Worm (Caenorhabditis elegans): ENCODE data around the gene C35B1.3.

Gene C35B1.3

ce11 chrIV:4094364-4094763, 13.4 kb downstream of the C35B1.3 start:
- no peak for TF ChIP-seq die-1 (tag; optimal IDR thresholded peaks at IDR 0.05)
- no peak for TF ChIP-seq snpc-4 (GFP tag; optimal IDR thresholded peaks at IDR 0.05)
- no peak for TF ChIP-seq snpc-4 (tag; optimal IDR thresholded peaks at IDR 0.05)
- no peak for TF ChIP-seq lin-40 (tag; optimal IDR thresholded peaks at IDR 0.05)
- no peak for TF ChIP-seq efl-1 (GFP tag; optimal IDR thresholded peaks at IDR 0.05)
- TF ChIP-seq atf-7 (tag; optimal IDR thresholded peaks at IDR 0.05), result peak; percentile 62
- 0 out of 2 replicates have a peak, but pooled peaks have one; percentile 36 for TF ChIP-seq K11D2.4 (GFP tag; IDR thresholded peaks at IDR 0.05)
- TF ChIP-seq ceh-100 (GFP tag; IDR thresholded peaks at IDR 0.05), result no peak
- no peak for TF ChIP-seq Y95B8A.8 (GFP tag; IDR thresholded peaks at IDR 0.05)

- TF ChIP-seq Y56A3A.18 (GFP tag; IDR thresholded peaks at IDR 0.05) (no peak), ceh-40 (GFP tag; IDR thresholded peaks at IDR 0.05) (no peak), cebp-1 (GFP tag; IDR thresholded peaks at IDR 0.05) (no peak), cebp-1 (tag; optimal IDR thresholded peaks at IDR 0.05) (peak; percentile 67), Y53F4B.3 (GFP tag; IDR thresholded peaks at IDR 0.05) (no peak)
Measured at ce11 chrIV:4096940-4097339, 16.0 kb downstream of the C35B1.3 start.

- TF ChIP-seq snpc-3.4 (tag; optimal IDR thresholded peaks at IDR 0.05), result no peak
- no peak for TF ChIP-seq hlh-12 (tag; optimal IDR thresholded peaks at IDR 0.05)
- no peak for TF ChIP-seq mes-4 (tag; optimal IDR thresholded peaks at IDR 0.05)
- no peak for TF ChIP-seq F37B4.10 (GFP tag; IDR thresholded peaks at IDR 0.05)
- no peak for TF ChIP-seq lsy-27 (tag; optimal IDR thresholded peaks at IDR 0.05; ENCODE audit: borderline replicate concordance, insufficient read depth)
- TF ChIP-seq attf-5 (GFP tag; optimal IDR thresholded peaks at IDR 0.05), result no peak
- no peak for TF ChIP-seq pha-4 (tag; optimal IDR thresholded peaks at IDR 0.05)
- TF ChIP-seq T07F8.4 (tag; optimal IDR thresholded peaks at IDR 0.05), result no peak
- TF ChIP-seq mcd-1 (GFP tag; IDR thresholded peaks at IDR 0.05), result no peak
- no peak for TF ChIP-seq ceh-79 (tag; optimal IDR thresholded peaks at IDR 0.05)
- no peak for TF ChIP-seq akir-1 (GFP tag; optimal IDR thresholded peaks at IDR 0.05)
- TF ChIP-seq ztf-18 (tag; optimal IDR thresholded peaks at IDR 0.05), result no peak
- TF ChIP-seq sptf-2 (GFP tag; optimal IDR thresholded peaks at IDR 0.05), result no peak
- TF ChIP-seq mel-28 (tag; optimal IDR thresholded peaks at IDR 0.05; ENCODE audit: borderline replicate concordance), result no peak
- TF ChIP-seq B0261.1 (tag; optimal IDR thresholded peaks at IDR 0.05), result no peak
- no peak for TF ChIP-seq snpc-1.3 (tag; optimal IDR thresholded peaks at IDR 0.05; ENCODE audit: insufficient read depth)
- TF ChIP-seq egrh-3 (GFP tag; IDR thresholded peaks at IDR 0.05), result no peak
Measured at ce11 chrIV:4099773-4100172, 18.8 kb downstream of the C35B1.3 start.

ce11 chrIV:4102720-4103119, 21.8 kb downstream of the C35B1.3 start, which contains the start of gene ubc-1:
Gene ubc-1 (plus strand): TSS chrIV:4103020.
- TF ChIP-seq madf-10 (tag; optimal IDR thresholded peaks at IDR 0.05) (no peak), ama-1 (optimal IDR thresholded peaks at IDR 0.05) (no peak), ama-1 (GFP tag; optimal IDR thresholded peaks at IDR 0.05) (no peak), nhr-80 (tag; optimal IDR thresholded peaks at IDR 0.05) (no peak), tbp1 (GFP tag; optimal IDR thresholded peaks at IDR 0.05) (no peak), egl-18 (GFP tag; IDR thresholded peaks at IDR 0.05) (no peak), Y95B8A.8 (GFP tag; IDR thresholded peaks at IDR 0.05) (no peak), F37B4.10 (GFP tag; IDR thresholded peaks at IDR 0.05) (no peak), nfya-1 (tag; optimal IDR thresholded peaks at IDR 0.05; ENCODE audit: borderline replicate concordance, insufficient read depth) (no peak), madf-8 (GFP tag; conservative IDR thresholded peaks at IDR 0.05) (no peak), Y79H2A.3 (GFP tag; conservative IDR thresholded peaks at IDR 0.05) (no peak), ztf-18 (tag; optimal IDR thresholded peaks at IDR 0.05) (no peak), attf-6 (GFP tag; IDR thresholded peaks at IDR 0.05) (no peak), mes-4 (tag; optimal IDR thresholded peaks at IDR 0.05) (no peak), nhr-90 (tag; optimal IDR thresholded peaks at IDR 0.05) (no peak), B0261.1 (tag; optimal IDR thresholded peaks at IDR 0.05) (no peak), ztf-3 (GFP tag; optimal IDR thresholded peaks at IDR 0.05) (no peak), somi-1 (GFP tag; optimal IDR thresholded peaks at IDR 0.05) (no peak), repo-1 (tag; optimal IDR thresholded peaks at IDR 0.05) (no peak), nhr-179 (tag; optimal IDR thresholded peaks at IDR 0.05) (no peak)

All from whole organism, young adult.